Fruit fly (Drosophila melanogaster) whole organism, embryonic: Measurements from ENCODE around the gene cnir.

Experiments used
- Asciz ChIP-seq: fragments of 200-800 bp; sonication (Bioruptor generic); optimal IDR thresholded peaks from 2 replicates; lab custom pipeline; 2017; ENCODE audit warnings: missing biosample characterization, mild to moderate bottlenecking, missing genetic modification characterization, missing genetic modification reagents
- BEAF-32 ChIP-seq: fragments of 200-800 bp; sonication (Bioruptor generic); optimal IDR thresholded peaks from 3 replicates; lab custom pipeline; 2017; ENCODE audit warnings: missing biosample characterization, missing genetic modification characterization, mild to moderate bottlenecking, moderate library complexity, missing genetic modification reagents
- CG11085 ChIP-seq: fragments of 200-800 bp; sonication (Bioruptor generic); IDR thresholded peaks from 2 replicates; pipeline ENCODE4 v1.3.6; 2022; ENCODE audit warnings: missing biosample characterization, missing genetic modification characterization
- CG11093 ChIP-seq: fragments of 200-800 bp; sonication (Bioruptor generic); IDR thresholded peaks from 3 replicates; pipeline ENCODE4 v1.3.6; 2022; ENCODE audit warnings: missing biosample characterization, missing genetic modification characterization
- CG11723 ChIP-seq: fragments of 200-800 bp; sonication (Bioruptor generic); optimal IDR thresholded peaks from 2 replicates; lab custom pipeline; 2017; ENCODE audit warnings: missing biosample characterization, mild to moderate bottlenecking, missing genetic modification characterization
- CG12155 ChIP-seq: fragments of 200-800 bp; sonication (Bioruptor generic); optimal IDR thresholded peaks from 3 replicates; lab custom pipeline; 2016; ENCODE audit warnings: missing biosample characterization, missing genetic modification characterization
- CG1233 ChIP-seq: fragments of 200-800 bp; sonication (Bioruptor generic); optimal IDR thresholded peaks from 4 replicates; lab custom pipeline; 2018; ENCODE audit warnings: missing biosample characterization, mild to moderate bottlenecking, missing genetic modification characterization
- CG12659 ChIP-seq: fragments of 200-800 bp; sonication (Bioruptor generic); optimal IDR thresholded peaks from 3 replicates; lab custom pipeline; 2017; ENCODE audit warnings: mild to moderate bottlenecking, missing biosample characterization, missing genetic modification reagents, missing genetic modification characterization
- CG12744 ChIP-seq: fragments of 200-800 bp; sonication (Bioruptor generic); optimal IDR thresholded peaks from 2 replicates; lab custom pipeline; 2016; ENCODE audit warnings: missing biosample characterization, missing genetic modification characterization
- CG12769 ChIP-seq: fragments of 200-800 bp; sonication (Bioruptor generic); optimal IDR thresholded peaks from 2 replicates; lab custom pipeline; 2019; ENCODE audit warnings: missing biosample characterization, mild to moderate bottlenecking, missing genetic modification characterization, moderate library complexity
- CG12942 ChIP-seq: fragments of 200-800 bp; sonication (Bioruptor generic); optimal IDR thresholded peaks from 3 replicates; lab custom pipeline; 2016; ENCODE audit warnings: missing biosample characterization, missing genetic modification characterization
- CG15696 ChIP-seq: fragments of 200-800 bp; sonication (Bioruptor generic); optimal IDR thresholded peaks from 2 replicates; lab custom pipeline; 2019; ENCODE audit warnings: missing biosample characterization, mild to moderate bottlenecking, missing genetic modification characterization, moderate library complexity
- CG1832 ChIP-seq: fragments of 200-800 bp; sonication (Bioruptor generic); optimal IDR thresholded peaks from 2 replicates; lab custom pipeline; 2017; ENCODE audit warnings: missing biosample characterization, mild to moderate bottlenecking, missing genetic modification characterization, inconsistent platforms
- CG18476 ChIP-seq: fragments of 200-800 bp; sonication (Bioruptor generic); optimal IDR thresholded peaks from 2 replicates; lab custom pipeline; 2016; ENCODE audit warnings: missing biosample characterization, mild to moderate bottlenecking, missing genetic modification characterization
- CG2875 ChIP-seq: fragments of 200-800 bp; sonication (Bioruptor generic); optimal IDR thresholded peaks from 2 replicates; lab custom pipeline; 2017; ENCODE audit warnings: missing biosample characterization, mild to moderate bottlenecking, missing genetic modification characterization, missing genetic modification reagents
- CG33213 ChIP-seq: fragments of 200-800 bp; sonication (Bioruptor generic); optimal IDR thresholded peaks from 3 replicates; lab custom pipeline; 2016; ENCODE audit warnings: missing biosample characterization, missing genetic modification characterization
- CG3838 ChIP-seq: fragments of 200-800 bp; sonication (Bioruptor generic); optimal IDR thresholded peaks from 3 replicates; lab custom pipeline; 2016; ENCODE audit warnings: missing biosample characterization, missing genetic modification characterization
- CG43689 ChIP-seq: fragments of 200-800 bp; sonication (Bioruptor generic); IDR thresholded peaks from 2 replicates; pipeline ENCODE4 v1.3.6; 2022; ENCODE audit warnings: missing biosample characterization, missing genetic modification characterization
- CG6254 ChIP-seq: fragments of 200-800 bp; sonication (Bioruptor generic); optimal IDR thresholded peaks from 3 replicates; lab custom pipeline; 2017; ENCODE audit warnings: mild to moderate bottlenecking, missing biosample characterization, missing genetic modification reagents, missing genetic modification characterization
- CG7928 ChIP-seq: fragments of 200-800 bp; sonication (Bioruptor generic); optimal IDR thresholded peaks from 2 replicates; lab custom pipeline; 2017; ENCODE audit warnings: missing biosample characterization, mild to moderate bottlenecking, missing genetic modification characterization
- CTCF ChIP-seq: fragments of 200-800 bp; sonication (Bioruptor generic); optimal IDR thresholded peaks from 2 replicates; lab custom pipeline; 2017; ENCODE audit warnings: missing biosample characterization, mild to moderate bottlenecking, missing genetic modification characterization, moderate library complexity
- Chrac-16 ChIP-seq: fragments of 200-800 bp; sonication (Bioruptor generic); optimal IDR thresholded peaks from 3 replicates; lab custom pipeline; 2016; ENCODE audit warnings: missing biosample characterization, missing genetic modification characterization
- CkIIα-i1 ChIP-seq: fragments of 200-800 bp; sonication (Bioruptor generic); IDR thresholded peaks from 2 replicates; pipeline ENCODE4 v1.3.6; 2022; ENCODE audit warnings: missing biosample characterization, missing genetic modification characterization
- D ChIP-seq, 2 experiments: fragments of 200-800 bp in 1 of 2; fragments of >200 bp in 1 of 2; sonication (Bioruptor generic) in 1 of 2; optimal IDR thresholded peaks; 2 replicates in 1 of 2; 3 replicates in 1 of 2; lab custom pipeline; 2017; ENCODE audit warnings: mild to moderate bottlenecking in 1 of 2, missing biosample characterization in 1 of 2, missing genetic modification characterization in 1 of 2, missing genetic modification reagents in 1 of 2
- D19B ChIP-seq: fragments of 200-800 bp; sonication (Bioruptor generic); optimal IDR thresholded peaks from 2 replicates; lab custom pipeline; 2017; ENCODE audit warnings: missing biosample characterization, mild to moderate bottlenecking, missing genetic modification characterization
- MBD-R2 ChIP-seq: fragments of 200-800 bp; sonication (Bioruptor generic); IDR thresholded peaks from 2 replicates; pipeline ENCODE4 v1.3.6; 2022; ENCODE audit warnings: missing biosample characterization, missing genetic modification characterization
- MESR4 ChIP-seq: fragments of 200-800 bp; sonication (Bioruptor generic); optimal IDR thresholded peaks from 2 replicates; lab custom pipeline; 2018; ENCODE audit warnings: missing biosample characterization, mild to moderate bottlenecking, missing genetic modification characterization, moderate library complexity
- MTF-1 ChIP-seq: fragments of 200-800 bp; sonication (Bioruptor generic); optimal IDR thresholded peaks from 2 replicates; lab custom pipeline; 2018; ENCODE audit warnings: missing biosample characterization, mild to moderate bottlenecking, missing genetic modification characterization, borderline replicate concordance
- Mad ChIP-seq: fragments of 200-800 bp; sonication (Bioruptor generic); optimal IDR thresholded peaks from 2 replicates; lab custom pipeline; 2016; ENCODE audit warnings: missing biosample characterization, missing genetic modification characterization
- Oaz ChIP-seq: fragments of 200-800 bp; sonication (Bioruptor generic); IDR thresholded peaks from 2 replicates; pipeline ENCODE4 v1.3.6; 2022; ENCODE audit warnings: missing biosample characterization, missing genetic modification characterization
- Pdp1 ChIP-seq, 2 experiments: fragments of 200-800 bp; sonication (Bioruptor generic); optimal IDR thresholded peaks; 3 replicates each; lab custom pipeline; 2016; ENCODE audit warnings: missing biosample characterization in 2 of 2, missing genetic modification characterization in 2 of 2, mild to moderate bottlenecking in 1 of 2, moderate library complexity in 1 of 2
- Rfx ChIP-seq: fragments of 200-800 bp; sonication (Bioruptor generic); IDR thresholded peaks from 2 replicates; pipeline ENCODE4 v1.3.6; 2022; ENCODE audit warnings: missing biosample characterization, missing genetic modification characterization
- Stat92E ChIP-seq, 3 experiments: fragments of >200 bp in 2 of 3; fragments of 200-800 bp in 1 of 3; sonication (Bioruptor generic) in 1 of 3; optimal IDR thresholded peaks; 2 replicates each; lab custom pipeline; 2017 to 2019; ENCODE audit warnings: missing biosample characterization in 3 of 3, missing genetic modification characterization in 3 of 3, mild to moderate bottlenecking in 1 of 3, moderate library complexity in 1 of 3
- TFAM ChIP-seq: fragments of 200-800 bp; sonication (Bioruptor generic); optimal IDR thresholded peaks from 2 replicates; lab custom pipeline; 2017; ENCODE audit warnings: missing biosample characterization, missing genetic modification characterization, inconsistent platforms
- bcd ChIP-seq: fragments of 200-800 bp; sonication (Bioruptor generic); optimal IDR thresholded peaks from 2 replicates; lab custom pipeline; 2017; ENCODE audit warnings: missing biosample characterization, mild to moderate bottlenecking, missing genetic modification characterization
- emc ChIP-seq: fragments of 200-800 bp; sonication (Bioruptor generic); optimal IDR thresholded peaks from 2 replicates; lab custom pipeline; 2016; ENCODE audit warnings: missing biosample characterization, missing genetic modification characterization
- eve ChIP-seq, 2 experiments: fragments of >200 bp; optimal IDR thresholded peaks; 2 replicates each; lab custom pipeline; 2017; ENCODE audit warnings: missing biosample characterization in 2 of 2, missing genetic modification characterization in 2 of 2
- ftz-f1 ChIP-seq: fragments of 200-800 bp; sonication (Bioruptor generic); optimal IDR thresholded peaks from 2 replicates; lab custom pipeline; 2016; ENCODE audit warnings: missing biosample characterization, missing genetic modification characterization
- ham ChIP-seq: fragments of 200-800 bp; sonication (Bioruptor generic); IDR thresholded peaks from 2 replicates; pipeline ENCODE4 v1.3.6; 2022; ENCODE audit warnings: missing biosample characterization, missing genetic modification characterization
- insv ChIP-seq, 2 experiments: fragments of 200-800 bp; sonication (Bioruptor generic); optimal IDR thresholded peaks; 3 replicates each; lab custom pipeline; 2016 to 2018; ENCODE audit warnings: missing biosample characterization in 2 of 2, missing genetic modification characterization in 2 of 2
- knrl ChIP-seq: fragments of 200-800 bp; sonication (Bioruptor generic); IDR thresholded peaks from 3 replicates; pipeline ENCODE4 v1.3.6; 2022; ENCODE audit warnings: missing biosample characterization, missing genetic modification characterization; ENCODE audit not compliant: partially characterized antibody
- lbe ChIP-seq: fragments of 200-800 bp; sonication (Bioruptor generic); optimal IDR thresholded peaks from 2 replicates; lab custom pipeline; 2016; ENCODE audit warnings: missing biosample characterization, mild to moderate bottlenecking, missing genetic modification characterization
- nau ChIP-seq: fragments of 200-800 bp; sonication (Bioruptor generic); optimal IDR thresholded peaks from 3 replicates; lab custom pipeline; 2017; ENCODE audit warnings: missing biosample characterization, mild to moderate bottlenecking, missing genetic modification characterization, missing genetic modification reagents
- pum ChIP-seq: fragments of 200-800 bp; sonication (Bioruptor generic); optimal IDR thresholded peaks from 2 replicates; lab custom pipeline; 2016; ENCODE audit warnings: missing biosample characterization, missing genetic modification characterization
- ranshi ChIP-seq: fragments of 200-800 bp; sonication (Bioruptor generic); IDR thresholded peaks from 2 replicates; pipeline ENCODE4 v1.3.6; 2022; ENCODE audit warnings: missing biosample characterization, missing genetic modification characterization
- row ChIP-seq: fragments of 200-800 bp; sonication (Bioruptor generic); IDR thresholded peaks from 3 replicates; pipeline ENCODE4 v1.3.6; 2022; ENCODE audit warnings: missing biosample characterization, missing genetic modification characterization
- sens-2 ChIP-seq: fragments of 200-800 bp; sonication (Bioruptor generic); IDR thresholded peaks from 2 replicates; pipeline ENCODE4 v1.3.6; 2022; ENCODE audit warnings: missing biosample characterization, missing genetic modification characterization
- seq ChIP-seq: fragments of 200-800 bp; sonication (Bioruptor generic); IDR thresholded peaks from 2 replicates; pipeline ENCODE4 v1.3.6; 2022; ENCODE audit warnings: missing biosample characterization, missing genetic modification characterization
- slp2 ChIP-seq: fragments of 200-800 bp; sonication (Bioruptor generic); optimal IDR thresholded peaks from 2 replicates; lab custom pipeline; 2016; ENCODE audit warnings: missing biosample characterization, missing genetic modification characterization
- sqz ChIP-seq: fragments of 200-800 bp; sonication (Bioruptor generic); optimal IDR thresholded peaks from 3 replicates; lab custom pipeline; 2018; ENCODE audit warnings: missing biosample characterization, mild to moderate bottlenecking, missing genetic modification characterization
- zen ChIP-seq: fragments of 200-800 bp; sonication (Bioruptor generic); optimal IDR thresholded peaks from 3 replicates; lab custom pipeline; 2018; ENCODE audit warnings: missing biosample characterization, mild to moderate bottlenecking, missing genetic modification characterization, moderate library complexity

Gene cnir

dm6 chr2L:3012780-3013179 lies 26.8 kb downstream of the cnir start (continued):
- no peak for TF ChIP-seq Pdp1 (GFP tag; optimal IDR thresholded peaks at IDR 0.05; lab: Kevin White, UChicago)
- TF ChIP-seq CG7928 (GFP tag; lab: Kevin White, UChicago): no peak
- TF ChIP-seq CkIIα-i1 (GFP tag; lab: Robert Waterston, UW): no peak
- TF ChIP-seq nau (GFP tag; lab: Kevin White, UChicago): no peak
- TF ChIP-seq CG33213 (GFP tag; lab: Kevin White, UChicago): no peak
- no peak for TF ChIP-seq eve (GFP tag; optimal IDR thresholded peaks at IDR 0.05; lab: Kevin White, UChicago)
- peak; percentile 47 for TF ChIP-seq Rfx (GFP tag; lab: Robert Waterston, UW)
- no peak for TF ChIP-seq CG18476 (GFP tag; lab: Kevin White, UChicago)
- no peak for TF ChIP-seq Asciz (GFP tag; lab: Kevin White, UChicago)
- no peak for TF ChIP-seq CG12659 (GFP tag; lab: Kevin White, UChicago)
- TF ChIP-seq sqz (GFP tag; lab: Kevin White, UChicago): no peak
- TF ChIP-seq MTF-1 (GFP tag; lab: Kevin White, UChicago): no peak
- peak; percentile 29 for TF ChIP-seq bcd (GFP tag; lab: Kevin White, UChicago)
- TF ChIP-seq zen (tag; lab: Kevin White, UChicago): no peak
- TF ChIP-seq CG15696 (tag; lab: Kevin White, UChicago): peak; percentile 12
- no peak for TF ChIP-seq BEAF-32
- TF ChIP-seq CG12942 (GFP tag; lab: Kevin White, UChicago): no peak
- no peak for TF ChIP-seq seq (GFP tag; lab: Robert Waterston, UW)
- no peak for TF ChIP-seq Mad (GFP tag; lab: Kevin White, UChicago)
- no peak for TF ChIP-seq CG12744
- TF ChIP-seq CG6254: no peak
- TF ChIP-seq CG11085: no peak
- TF ChIP-seq Oaz (GFP tag; lab: Robert Waterston, UW): no peak
- no peak for TF ChIP-seq lbe
- no peak for TF ChIP-seq CG12769 (tag; lab: Kevin White, UChicago)
- TF ChIP-seq D (optimal IDR thresholded peaks at IDR 0.05; lab: Kevin White, UChicago): no peak
- peak; percentile 9 for TF ChIP-seq D (GFP tag; optimal IDR thresholded peaks at IDR 0.05; lab: Kevin White, UChicago)
- peak; percentile 51; the same call in 2 of the 3 replicates for TF ChIP-seq row (GFP tag; lab: Robert Waterston, UW)
- no peak for TF ChIP-seq pum
- no peak for TF ChIP-seq Chrac-16 (GFP tag; lab: Kevin White, UChicago)
- no peak for TF ChIP-seq MBD-R2 (GFP tag; lab: Robert Waterston, UW)
- no peak for TF ChIP-seq CTCF (GFP tag; lab: Kevin White, UChicago)
- no peak for TF ChIP-seq CG11093 (GFP tag; lab: Robert Waterston, UW)
- TF ChIP-seq emc (GFP tag; lab: Kevin White, UChicago): no peak
- no peak for TF ChIP-seq CG3838 (GFP tag; lab: Kevin White, UChicago)
- TF ChIP-seq CG12155 (GFP tag; lab: Kevin White, UChicago): no peak
- no peak for TF ChIP-seq slp2 (GFP tag; lab: Kevin White, UChicago)
- TF ChIP-seq MESR4 (GFP tag; lab: Kevin White, UChicago): no peak
- TF ChIP-seq ham (GFP tag; lab: Robert Waterston, UW): no peak
- no peak for TF ChIP-seq knrl (GFP tag; lab: Robert Waterston, UW)
- TF ChIP-seq CG43689: no peak
- no peak for TF ChIP-seq CG11723 (GFP tag; lab: Kevin White, UChicago)
- TF ChIP-seq Stat92E (GFP tag; optimal IDR thresholded peaks at IDR 0.05; lab: Kevin White, UChicago): no peak
- no peak for TF ChIP-seq CG1832 (GFP tag; lab: Kevin White, UChicago)
- TF ChIP-seq TFAM (GFP tag; lab: Kevin White, UChicago): no peak
- no peak for TF ChIP-seq D19B (GFP tag; lab: Kevin White, UChicago)
- TF ChIP-seq CG1233 (GFP tag; lab: Kevin White, UChicago): no peak
- TF ChIP-seq ranshi (GFP tag; lab: Robert Waterston, UW): peak; percentile 35; the same call in 1 of the 2 replicates
- no peak for TF ChIP-seq CG2875 (GFP tag; lab: Kevin White, UChicago)
- no peak for TF ChIP-seq sens-2 (GFP tag; lab: Robert Waterston, UW)
- no peak for TF ChIP-seq ftz-f1 (GFP tag; lab: Kevin White, UChicago)
- no peak for TF ChIP-seq insv (GFP tag; optimal IDR thresholded peaks at IDR 0.05; lab: Kevin White, UChicago)
